Fruit fly (Drosophila melanogaster) whole organism, embryonic: ENCODE measurements around the gene lqfR.

ENCODE experiments used
- Ada2b ChIP-seq: fragments of 200-800 bp; sonication (Bioruptor generic); IDR thresholded peaks from 2 replicates; pipeline ENCODE4 v1.3.6; 2022; ENCODE audit warnings: missing biosample characterization, missing genetic modification characterization
- BtbVII ChIP-seq: fragments of 200-800 bp; sonication (Bioruptor generic); optimal IDR thresholded peaks from 3 replicates; lab custom pipeline; 2017; ENCODE audit warnings: missing biosample characterization, mild to moderate bottlenecking, missing genetic modification characterization
- CG10209 ChIP-seq: fragments of 200-800 bp; sonication (Bioruptor generic); optimal IDR thresholded peaks from 3 replicates; lab custom pipeline; 2017; ENCODE audit warnings: missing biosample characterization, mild to moderate bottlenecking, missing genetic modification characterization, missing genetic modification reagents
- CG10366 ChIP-seq: fragments of 200-800 bp; sonication (Bioruptor generic); IDR thresholded peaks from 2 replicates; pipeline ENCODE4 v1.3.6; 2022; ENCODE audit warnings: missing biosample characterization, missing genetic modification characterization
- CG10431 ChIP-seq: fragments of 200-800 bp; sonication (Bioruptor generic); optimal IDR thresholded peaks from 3 replicates; lab custom pipeline; 2018; ENCODE audit warnings: missing biosample characterization, mild to moderate bottlenecking, missing genetic modification characterization
- CG10979 ChIP-seq: fragments of 200-800 bp; sonication (Bioruptor generic); optimal IDR thresholded peaks from 2 replicates; lab custom pipeline; 2018; ENCODE audit warnings: missing biosample characterization, mild to moderate bottlenecking, missing genetic modification characterization, moderate library complexity
- CG13123 ChIP-seq: fragments of 200-800 bp; sonication (Bioruptor generic); optimal IDR thresholded peaks from 2 replicates; lab custom pipeline; 2016; ENCODE audit warnings: missing biosample characterization, missing genetic modification characterization
- CG15073 ChIP-seq: fragments of 200-800 bp; sonication (Bioruptor generic); optimal IDR thresholded peaks from 2 replicates; lab custom pipeline; 2016; ENCODE audit warnings: missing biosample characterization, missing genetic modification characterization
- CG16815 ChIP-seq: fragments of 200-800 bp; sonication (Bioruptor generic); optimal IDR thresholded peaks from 3 replicates; lab custom pipeline; 2017; ENCODE audit warnings: missing biosample characterization, mild to moderate bottlenecking, missing genetic modification characterization
- CG17568 ChIP-seq: fragments of 200-800 bp; sonication (Bioruptor generic); optimal IDR thresholded peaks from 2 replicates; lab custom pipeline; 2018; ENCODE audit warnings: missing biosample characterization, mild to moderate bottlenecking, missing genetic modification characterization, moderate library complexity
- CG18011 ChIP-seq: fragments of 200-800 bp; sonication (Bioruptor generic); optimal IDR thresholded peaks from 2 replicates; lab custom pipeline; 2017; ENCODE audit warnings: missing biosample characterization, missing genetic modification characterization, mild to moderate bottlenecking, moderate library complexity, missing genotype
- CG2202 ChIP-seq: fragments of 200-800 bp; sonication (Bioruptor generic); optimal IDR thresholded peaks from 2 replicates; lab custom pipeline; 2018; ENCODE audit warnings: missing biosample characterization, mild to moderate bottlenecking, missing genetic modification characterization
- CG2889 ChIP-seq: fragments of 200-800 bp; sonication (Bioruptor generic); IDR thresholded peaks from 3 replicates; pipeline ENCODE4 v1.3.6; 2022; ENCODE audit warnings: missing biosample characterization, missing genetic modification characterization
- CG30403 ChIP-seq: fragments of 200-800 bp; sonication (Bioruptor generic); optimal IDR thresholded peaks from 3 replicates; lab custom pipeline; 2016; ENCODE audit warnings: missing biosample characterization, missing genetic modification characterization
- CG33213 ChIP-seq: fragments of 200-800 bp; sonication (Bioruptor generic); optimal IDR thresholded peaks from 3 replicates; lab custom pipeline; 2016; ENCODE audit warnings: missing biosample characterization, missing genetic modification characterization
- CG3995 ChIP-seq: fragments of 200-800 bp; sonication (Bioruptor generic); optimal IDR thresholded peaks from 3 replicates; lab custom pipeline; 2016; ENCODE audit warnings: missing biosample characterization, missing genetic modification characterization
- CG42726 ChIP-seq: fragments of 200-800 bp; sonication (Bioruptor generic); IDR thresholded peaks from 2 replicates; pipeline ENCODE4 v1.3.6; 2022; ENCODE audit warnings: missing biosample characterization, missing genetic modification characterization; ENCODE audit not compliant: partially characterized antibody
- CG4360 ChIP-seq: fragments of 200-800 bp; sonication (Bioruptor generic); IDR thresholded peaks from 2 replicates; pipeline ENCODE4 v1.3.6; 2022; ENCODE audit warnings: missing biosample characterization, missing genetic modification characterization
- CG4820 ChIP-seq: fragments of 200-800 bp; sonication (Bioruptor generic); optimal IDR thresholded peaks from 3 replicates; lab custom pipeline; 2016; ENCODE audit warnings: missing biosample characterization, missing genetic modification characterization
- Chrac-16 ChIP-seq: fragments of 200-800 bp; sonication (Bioruptor generic); optimal IDR thresholded peaks from 3 replicates; lab custom pipeline; 2016; ENCODE audit warnings: missing biosample characterization, missing genetic modification characterization
- CkIIα-i1 ChIP-seq: fragments of 200-800 bp; sonication (Bioruptor generic); IDR thresholded peaks from 2 replicates; pipeline ENCODE4 v1.3.6; 2022; ENCODE audit warnings: missing biosample characterization, missing genetic modification characterization
- CrebB ChIP-seq: fragments of 200-800 bp; sonication (Bioruptor generic); optimal IDR thresholded peaks from 3 replicates; lab custom pipeline; 2018; ENCODE audit warnings: missing biosample characterization, mild to moderate bottlenecking, missing genetic modification characterization
- Dbx ChIP-seq: fragments of 200-800 bp; sonication (Bioruptor generic); IDR thresholded peaks from 3 replicates; pipeline ENCODE4 v1.3.6; 2022; ENCODE audit warnings: missing biosample characterization, missing genetic modification characterization
- Dfd ChIP-seq, 2 experiments: fragments of >200 bp; optimal IDR thresholded peaks; 2 replicates each; lab custom pipeline; 2017; ENCODE audit warnings: missing biosample characterization in 2 of 2, missing genetic modification characterization in 2 of 2
- Doc2 ChIP-seq: fragments of 200-800 bp; sonication (Bioruptor generic); IDR thresholded peaks from 2 replicates; pipeline ENCODE4 v1.3.6; 2022; ENCODE audit warnings: missing biosample characterization, missing genetic modification characterization
- H15 ChIP-seq: fragments of 200-800 bp; sonication (Bioruptor generic); IDR thresholded peaks from 3 replicates; pipeline ENCODE4 v1.3.6; 2022; ENCODE audit warnings: missing biosample characterization, missing genetic modification characterization
- NC2α ChIP-seq: fragments of 200-800 bp; sonication (Bioruptor generic); optimal IDR thresholded peaks from 2 replicates; lab custom pipeline; 2016; ENCODE audit warnings: missing biosample characterization, missing genetic modification characterization
- Sry-β ChIP-seq: fragments of 200-800 bp; sonication (Bioruptor generic); optimal IDR thresholded peaks from 2 replicates; lab custom pipeline; 2018; ENCODE audit warnings: missing biosample characterization, mild to moderate bottlenecking, missing genetic modification characterization, moderate library complexity
- Trl ChIP-seq, 3 experiments: fragments of >200 bp in 2 of 3; fragments of 200-800 bp in 1 of 3; sonication (Bioruptor generic) in 1 of 3; optimal IDR thresholded peaks; 2 replicates in 1 of 3; 3 replicates in 2 of 3; lab custom pipeline; 2016 to 2017; ENCODE audit warnings: missing biosample characterization in 1 of 3, missing genetic modification characterization in 1 of 3
- Usf ChIP-seq: fragments of 200-800 bp; sonication (Bioruptor generic); optimal IDR thresholded peaks from 2 replicates; lab custom pipeline; 2017; ENCODE audit warnings: missing genotype, missing biosample characterization, missing genetic modification characterization
- Vsx1 ChIP-seq: fragments of 200-800 bp; sonication (Bioruptor generic); optimal IDR thresholded peaks from 2 replicates; lab custom pipeline; 2017; ENCODE audit warnings: missing biosample characterization, mild to moderate bottlenecking, missing genetic modification characterization, missing genetic modification reagents
- bcd ChIP-seq: fragments of 200-800 bp; sonication (Bioruptor generic); optimal IDR thresholded peaks from 2 replicates; lab custom pipeline; 2017; ENCODE audit warnings: missing biosample characterization, mild to moderate bottlenecking, missing genetic modification characterization
- bigmax ChIP-seq: fragments of 200-800 bp; sonication (Bioruptor generic); optimal IDR thresholded peaks from 2 replicates; lab custom pipeline; 2018; ENCODE audit warnings: missing biosample characterization, mild to moderate bottlenecking, missing genetic modification characterization
- cas ChIP-seq: fragments of 200-800 bp; sonication (Bioruptor generic); IDR thresholded peaks from 2 replicates; pipeline ENCODE4 v1.3.6; 2022; ENCODE audit warnings: missing biosample characterization, missing genetic modification characterization
- cato ChIP-seq: fragments of 200-800 bp; sonication (Bioruptor generic); optimal IDR thresholded peaks from 2 replicates; lab custom pipeline; 2016; ENCODE audit warnings: missing biosample characterization, missing genetic modification characterization, borderline replicate concordance
- ci ChIP-seq: fragments of 200-800 bp; sonication (Bioruptor generic); IDR thresholded peaks from 3 replicates; pipeline ENCODE4 v1.3.6; 2022; ENCODE audit warnings: missing biosample characterization, missing genetic modification characterization
- corto ChIP-seq: fragments of 200-800 bp; sonication (Bioruptor generic); optimal IDR thresholded peaks from 2 replicates; lab custom pipeline; 2016; ENCODE audit warnings: missing biosample characterization, mild to moderate bottlenecking, missing genetic modification characterization, moderate library complexity
- ftz-f1 ChIP-seq: fragments of 200-800 bp; sonication (Bioruptor generic); optimal IDR thresholded peaks from 2 replicates; lab custom pipeline; 2016; ENCODE audit warnings: missing biosample characterization, missing genetic modification characterization
- hb ChIP-seq: fragments of 200-800 bp; sonication (Bioruptor generic); IDR thresholded peaks from 3 replicates; pipeline ENCODE4 v1.3.6; 2022; ENCODE audit warnings: missing biosample characterization, missing genetic modification characterization; ENCODE audit not compliant: partially characterized antibody
- her ChIP-seq: fragments of 200-800 bp; sonication (Bioruptor generic); optimal IDR thresholded peaks from 2 replicates; lab custom pipeline; 2016; ENCODE audit warnings: missing biosample characterization, missing genetic modification characterization
- jing ChIP-seq: fragments of 200-800 bp; sonication (Bioruptor generic); optimal IDR thresholded peaks from 2 replicates; lab custom pipeline; 2018; ENCODE audit warnings: missing biosample characterization, mild to moderate bottlenecking, missing genetic modification characterization
- kay ChIP-seq: fragments of 200-800 bp; sonication (Bioruptor generic); optimal IDR thresholded peaks from 2 replicates; lab custom pipeline; 2016; ENCODE audit warnings: missing biosample characterization, missing genetic modification characterization
- lbe ChIP-seq: fragments of 200-800 bp; sonication (Bioruptor generic); optimal IDR thresholded peaks from 2 replicates; lab custom pipeline; 2016; ENCODE audit warnings: missing biosample characterization, mild to moderate bottlenecking, missing genetic modification characterization
- mld ChIP-seq: fragments of 200-800 bp; sonication (Bioruptor generic); IDR thresholded peaks from 3 replicates; pipeline ENCODE4 v1.3.6; 2022; ENCODE audit warnings: missing biosample characterization, missing genetic modification characterization; ENCODE audit not compliant: partially characterized antibody
- otp ChIP-seq: fragments of 200-800 bp; sonication (Bioruptor generic); IDR thresholded peaks from 3 replicates; pipeline ENCODE4, ENCODE4 v1.3.6; 2022; ENCODE audit warnings: missing biosample characterization, missing genetic modification characterization
- run ChIP-seq: fragments of 200-800 bp; sonication (Bioruptor generic); optimal IDR thresholded peaks from 3 replicates; lab custom pipeline; 2018; ENCODE audit warnings: missing biosample characterization, mild to moderate bottlenecking, missing genetic modification characterization
- seq ChIP-seq: fragments of 200-800 bp; sonication (Bioruptor generic); IDR thresholded peaks from 2 replicates; pipeline ENCODE4 v1.3.6; 2022; ENCODE audit warnings: missing biosample characterization, missing genetic modification characterization
- shn ChIP-seq: fragments of 200-800 bp; sonication (Bioruptor generic); optimal IDR thresholded peaks from 3 replicates; lab custom pipeline; 2016; ENCODE audit warnings: missing biosample characterization, missing genetic modification characterization
- ssp ChIP-seq: fragments of 200-800 bp; sonication (Bioruptor generic); IDR thresholded peaks from 2 replicates; pipeline ENCODE4 v1.3.6; 2022; ENCODE audit warnings: missing biosample characterization, missing genetic modification characterization
- unpg ChIP-seq: fragments of 200-800 bp; sonication (Bioruptor generic); optimal IDR thresholded peaks from 3 replicates; lab custom pipeline; 2018; ENCODE audit warnings: missing biosample characterization, mild to moderate bottlenecking, missing genetic modification characterization, moderate library complexity
- vfl ChIP-seq: fragments of 200-800 bp; sonication (Bioruptor generic); optimal IDR thresholded peaks from 2 replicates; lab custom pipeline; 2016; ENCODE audit warnings: missing biosample characterization, missing genetic modification characterization
- wor ChIP-seq: fragments of 200-800 bp; sonication (Bioruptor generic); IDR thresholded peaks from 2 replicates; pipeline ENCODE4 v1.3.6; 2022; ENCODE audit warnings: missing biosample characterization, missing genetic modification characterization

lqfR gene

DNA sequence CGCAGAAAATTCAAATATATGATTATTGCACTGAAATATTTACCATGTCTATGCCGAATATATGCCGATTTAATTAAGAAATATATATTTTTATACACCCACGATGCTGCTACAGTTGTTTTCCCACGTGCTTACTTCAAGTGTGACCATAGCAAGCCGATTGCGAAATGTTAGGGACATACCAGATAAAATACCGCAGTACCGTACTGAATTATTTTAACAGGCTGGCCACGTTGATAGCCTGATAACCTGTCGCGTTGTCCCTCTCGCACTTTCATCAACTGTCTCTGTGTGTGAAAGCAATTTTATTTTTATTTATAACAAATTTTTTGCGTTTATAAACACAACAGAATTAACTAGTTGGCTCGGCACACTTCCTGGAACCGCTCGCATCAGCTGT is 9.8 kb downstream of the lqfR start, which contains the start of the genes Nop56 and mats (continued):
- TF ChIP-seq Chrac-16 (GFP tag; lab: Kevin White, UChicago) (no peak), CG10431 (GFP tag; lab: Kevin White, UChicago) (no peak), mld (GFP tag; lab: Robert Waterston, UW) (no peak), jing (GFP tag; lab: Kevin White, UChicago) (no peak), kay (GFP tag; lab: Kevin White, UChicago) (no peak), CG3995 (GFP tag; lab: Kevin White, UChicago) (peak; percentile 40), CG17568 (GFP tag; lab: Kevin White, UChicago) (no peak), Vsx1 (no peak), CG2202 (no peak), ftz-f1 (peak; percentile 45), CG4360 (GFP tag; lab: Robert Waterston, UW) (no peak), bigmax (peak; percentile 72), wor (no peak), ssp (no peak), NC2α (GFP tag; lab: Kevin White, UChicago) (no peak), CG10979 (tag; lab: Kevin White, UChicago) (no peak), CkIIα-i1 (GFP tag; lab: Robert Waterston, UW) (no peak), CG13123 (GFP tag; lab: Kevin White, UChicago) (no peak), CrebB (tag; lab: Kevin White, UChicago) (no peak), bcd (GFP tag; lab: Kevin White, UChicago) (no peak), Usf (GFP tag; lab: Kevin White, UChicago) (peak; percentile 6), unpg (GFP tag; lab: Kevin White, UChicago) (no peak), CG2889 (GFP tag; lab: Robert Waterston, UW) (no peak), her (no peak), CG18011 (GFP tag; lab: Kevin White, UChicago) (no peak), Doc2 (GFP tag; lab: Robert Waterston, UW) (no peak), Dbx (GFP tag; lab: Robert Waterston, UW) (0 out of 3 replicates have a peak, but pooled peaks have one; percentile 28), ci (GFP tag; lab: Robert Waterston, UW) (peak; percentile 43; the same call in 2 of the 3 replicates), CG30403 (GFP tag; lab: Kevin White, UChicago) (no peak), run (tag; lab: Kevin White, UChicago) (no peak), BtbVII (GFP tag; lab: Kevin White, UChicago) (no peak), H15 (GFP tag; lab: Robert Waterston, UW) (no peak), vfl (no peak), hb (GFP tag; lab: Robert Waterston, UW) (no peak), CG10209 (no peak), lbe (GFP tag; lab: Kevin White, UChicago) (peak; percentile 8), corto (no peak), Ada2b (GFP tag; lab: Robert Waterston, UW) (no peak), CG42726 (no peak), CG16815 (GFP tag; lab: Kevin White, UChicago) (no peak), otp (no peak), Trl (optimal IDR thresholded peaks at IDR 0.05; lab: Kevin White, UChicago) (no peak), Trl (GFP tag; optimal IDR thresholded peaks at IDR 0.05; lab: Kevin White, UChicago) (no peak), cato (GFP tag; lab: Kevin White, UChicago) (no peak), CG10366 (no peak), shn (GFP tag; lab: Kevin White, UChicago) (no peak), CG33213 (GFP tag; lab: Kevin White, UChicago) (peak; percentile 6), cas (no peak), Sry-β (GFP tag; lab: Kevin White, UChicago) (no peak), CG4820 (GFP tag; lab: Kevin White, UChicago) (no peak), Dfd (GFP tag; optimal IDR thresholded peaks at IDR 0.05; lab: Kevin White, UChicago) (no peak), seq (GFP tag; lab: Robert Waterston, UW) (no peak), CG15073 (GFP tag; lab: Kevin White, UChicago) (no peak)
